Worm (Caenorhabditis elegans): ENCODE data around the gene srg-20.

srg-20 gene

ce11 chrII:1683742-1684141 lies 47.2 kb downstream of the srg-20 start, which contains the start of gene fbxb-25:
TSS of gene fbxb-25 (plus strand) at chrII:1684042.
- no peak for TF ChIP-seq hlh-6 (tag; optimal IDR thresholded peaks at IDR 0.05)
- TF ChIP-seq mec-3 (tag; optimal IDR thresholded peaks at IDR 0.05; ENCODE audit: borderline replicate concordance) = no peak
- no peak for TF ChIP-seq ceh-31 (tag; optimal IDR thresholded peaks at IDR 0.05)
- no peak for TF ChIP-seq hlh-30 (tag; optimal IDR thresholded peaks at IDR 0.05; ENCODE audit: insufficient read depth)
- no peak for TF ChIP-seq unc-55 (GFP tag; optimal IDR thresholded peaks at IDR 0.05)
- TF ChIP-seq hlh-15 (tag; optimal IDR thresholded peaks at IDR 0.05) = no peak
- no peak for TF ChIP-seq ahr-1 (tag; optimal IDR thresholded peaks at IDR 0.05)
- TF ChIP-seq pqm-1 (tag; optimal IDR thresholded peaks at IDR 0.05) = no peak
- TF ChIP-seq dve-1 (tag; optimal IDR thresholded peaks at IDR 0.05) = no peak
